Worm (Caenorhabditis elegans) whole organism, late embryonic: Measurements from ENCODE around the gene F28C1.1.

ENCODE experiments used
- T23F11.4 ChIP-seq: fragments of 200-800 bp; sonication (Bioruptor generic); optimal IDR thresholded peaks from 2 replicates; lab custom pipeline; 2018; ENCODE audit warnings: mild to moderate bottlenecking, missing genetic modification characterization, missing compliant biosample characterization
- Y22D7AL.16 ChIP-seq: sonication (generic microtip); optimal IDR thresholded peaks from 2 replicates; lab custom pipeline; 2016; ENCODE audit warnings: missing genetic modification characterization, missing compliant biosample characterization
- ceh-30 ChIP-seq: fragments of 150-350 bp; optimal IDR thresholded peaks from 2 replicates; lab custom pipeline; 2014; ENCODE audit warnings: missing biosample characterization, missing genetic modification characterization
- ceh-31 ChIP-seq: sonication (generic microtip); optimal IDR thresholded peaks from 2 replicates; lab custom pipeline; 2016; ENCODE audit warnings: missing genetic modification characterization, missing compliant biosample characterization
- ceh-45 ChIP-seq: fragments of 200-800 bp; sonication (Bioruptor generic); IDR thresholded peaks from 2 replicates; pipeline ENCODE4 v1.3.6; 2022; ENCODE audit warnings: missing genetic modification reagents, missing genetic modification characterization, missing compliant biosample characterization
- ceh-6 ChIP-seq: fragments of 200-800 bp; sonication (Bioruptor generic); optimal IDR thresholded peaks from 2 replicates; lab custom pipeline; 2018; ENCODE audit warnings: mild to moderate bottlenecking, missing genetic modification characterization, missing compliant biosample characterization
- dmd-4 ChIP-seq: sonication (generic microtip); optimal IDR thresholded peaks from 2 replicates; lab custom pipeline; 2016; ENCODE audit warnings: borderline replicate concordance, missing genetic modification characterization, missing compliant biosample characterization
- dve-1 ChIP-seq: sonication (generic microtip); optimal IDR thresholded peaks from 2 replicates; lab custom pipeline; 2017; ENCODE audit warnings: antibody characterized with exemption, mild to moderate bottlenecking, missing genetic modification characterization, missing compliant biosample characterization
- elt-2 ChIP-seq: sonication (generic microtip); optimal IDR thresholded peaks from 2 replicates; lab custom pipeline; 2016; ENCODE audit warnings: missing genetic modification reagents, missing genetic modification characterization, missing compliant biosample characterization
- eyg-1 ChIP-seq: sonication (generic microtip); optimal IDR thresholded peaks from 2 replicates; lab custom pipeline; 2016; ENCODE audit warnings: missing genotype, missing genetic modification characterization, missing compliant biosample characterization
- fax-1 ChIP-seq: sonication (generic microtip); optimal IDR thresholded peaks from 2 replicates; lab custom pipeline; 2016; ENCODE audit warnings: missing genotype, missing genetic modification characterization, missing compliant biosample characterization
- fkh-10 ChIP-seq: fragments of 150-350 bp; optimal IDR thresholded peaks from 2 replicates; lab custom pipeline; 2014; ENCODE audit warnings: missing biosample characterization, missing genetic modification reagents, missing genetic modification characterization
- gmeb-2 ChIP-seq: sonication (generic microtip); optimal IDR thresholded peaks from 2 replicates; lab custom pipeline; 2016; ENCODE audit warnings: missing genetic modification characterization, inconsistent platforms, missing compliant biosample characterization
- lim-6 ChIP-seq: sonication (generic microtip); optimal IDR thresholded peaks from 2 replicates; lab custom pipeline; 2016; ENCODE audit warnings: missing genetic modification characterization, missing compliant biosample characterization
- madf-2 ChIP-seq: sonication (generic microtip); optimal IDR thresholded peaks from 2 replicates; lab custom pipeline; 2017; ENCODE audit warnings: missing genetic modification characterization, missing compliant biosample characterization
- mec-3 ChIP-seq: sonication (generic microtip); optimal IDR thresholded peaks from 2 replicates; lab custom pipeline; 2016; ENCODE audit warnings: borderline replicate concordance, missing genetic modification characterization, missing compliant biosample characterization
- nhr-232 ChIP-seq: sonication (generic microtip); optimal IDR thresholded peaks from 2 replicates; lab custom pipeline; 2016; ENCODE audit warnings: missing genetic modification characterization, missing compliant biosample characterization
- npax-4 ChIP-seq: sonication (generic microtip); optimal IDR thresholded peaks from 2 replicates; lab custom pipeline; 2016; ENCODE audit warnings: missing genetic modification characterization, missing compliant biosample characterization
- pat-9 ChIP-seq: fragments of 200-800 bp; sonication (Bioruptor generic); optimal IDR thresholded peaks from 2 replicates; lab custom pipeline; 2018; ENCODE audit warnings: mild to moderate bottlenecking, missing genetic modification characterization, moderate library complexity, missing compliant biosample characterization
- pax-1 ChIP-seq: fragments of 150-350 bp; optimal IDR thresholded peaks from 2 replicates; lab custom pipeline; 2014; ENCODE audit warnings: missing biosample characterization, missing genetic modification characterization
- pqm-1 ChIP-seq: sonication (generic microtip); optimal IDR thresholded peaks from 2 replicates; lab custom pipeline; 2016; ENCODE audit warnings: missing genetic modification characterization, missing compliant biosample characterization
- pros-1 ChIP-seq: fragments of 150-350 bp; optimal IDR thresholded peaks from 2 replicates; lab custom pipeline; 2014; ENCODE audit warnings: missing biosample characterization, missing genetic modification reagents, missing genetic modification characterization
- rnt-1 ChIP-seq: sonication (generic microtip); optimal IDR thresholded peaks from 2 replicates; lab custom pipeline; 2016; ENCODE audit warnings: missing genetic modification characterization, missing compliant biosample characterization
- sox-4 ChIP-seq: sonication (generic microtip); optimal IDR thresholded peaks from 2 replicates; lab custom pipeline; 2017; ENCODE audit warnings: mild to moderate bottlenecking, missing genetic modification characterization, inconsistent platforms, missing compliant biosample characterization
- syd-9 ChIP-seq: sonication (generic microtip); optimal IDR thresholded peaks from 2 replicates; lab custom pipeline; 2016; ENCODE audit warnings: mild to moderate bottlenecking, missing genetic modification characterization, moderate library complexity, missing compliant biosample characterization
- tbx-2 ChIP-seq: sonication (generic microtip); optimal IDR thresholded peaks from 2 replicates; lab custom pipeline; 2016; ENCODE audit warnings: missing genetic modification characterization, missing compliant biosample characterization
- tbx-7 ChIP-seq: sonication (generic microtip); optimal IDR thresholded peaks from 2 replicates; lab custom pipeline; 2016; ENCODE audit warnings: missing genotype, missing genetic modification characterization, missing compliant biosample characterization
- ttx-3 ChIP-seq: sonication (generic microtip); optimal IDR thresholded peaks from 2 replicates; lab custom pipeline; 2016; ENCODE audit warnings: missing genetic modification reagents, missing genetic modification characterization, missing compliant biosample characterization
- unc-42 ChIP-seq: sonication (generic microtip); optimal IDR thresholded peaks from 2 replicates; lab custom pipeline; 2016; ENCODE audit warnings: missing genotype, missing genetic modification characterization, missing compliant biosample characterization
- unc-86 ChIP-seq: sonication (generic microtip); optimal IDR thresholded peaks from 2 replicates; lab custom pipeline; 2016; ENCODE audit warnings: missing genetic modification characterization, missing compliant biosample characterization
- zip-5 ChIP-seq: sonication (generic microtip); optimal IDR thresholded peaks from 2 replicates; lab custom pipeline; 2016; ENCODE audit warnings: missing genetic modification characterization, missing compliant biosample characterization

The F28C1.1 gene

ce11 chrV:12450441-12450840 is at the start of gene F28C1.1:
TSS of gene F28C1.1 (plus strand) at chrV:12450805.
- TF ChIP-seq elt-2 (tag; lab: Kevin White, UChicago): peak; percentile 11
- TF ChIP-seq unc-42: no peak

- TF ChIP-seq npax-4 (tag; lab: Kevin White, UChicago) (no peak), nhr-232 (tag; lab: Kevin White, UChicago) (no peak), unc-86 (tag; lab: Kevin White, UChicago) (no peak), syd-9 (tag; lab: Kevin White, UChicago) (no peak), unc-42 (no peak), tbx-2 (tag; lab: Kevin White, UChicago) (no peak)
These were observed 49.2 kb upstream of the F28C1.1 start, which contains the start of gene K01D12.7 for ce11 chrV:12401383-12401782. TSS of gene K01D12.7 (minus strand) at chrV:12401483.

- TF ChIP-seq T23F11.4 (GFP tag; lab: Kevin White, UChicago): no peak
- no peak for TF ChIP-seq pros-1 (tag; lab: Kevin White, UChicago)
- TF ChIP-seq madf-2 (tag; lab: Kevin White, UChicago): no peak
- no peak for TF ChIP-seq Y22D7AL.16 (tag; lab: Kevin White, UChicago)
- no peak for TF ChIP-seq nhr-232 (tag; lab: Kevin White, UChicago)
- no peak for TF ChIP-seq mec-3 (tag; lab: Kevin White, UChicago)
- no peak for TF ChIP-seq ttx-3 (tag; lab: Kevin White, UChicago)
- no peak for TF ChIP-seq fkh-10 (GFP tag; lab: Kevin White, UChicago)
- TF ChIP-seq zip-5 (tag; lab: Kevin White, UChicago): no peak
- TF ChIP-seq ceh-30 (tag; lab: Kevin White, UChicago): no peak
These were observed 48.2 kb upstream of the F28C1.1 start, which contains the start of gene K01D12.8 for ce11 chrV:12402355-12402754. TSS of gene K01D12.8 (plus strand) at chrV:12402655.

- TF ChIP-seq zip-5 (tag; lab: Kevin White, UChicago): no peak
These were observed 46.1 kb upstream of the F28C1.1 start, which contains the start of gene K01D12.9 for ce11 chrV:12404544-12404943. TSS of gene K01D12.9 (minus strand) at chrV:12404644.

ce11 chrV:12405929-12406328 is 44.7 kb upstream of the F28C1.1 start, which contains the start of gene K01D12.10:
TSS of gene K01D12.10 (plus strand) at chrV:12406229.
- TF ChIP-seq fkh-10 (GFP tag; lab: Kevin White, UChicago): no peak
- TF ChIP-seq fax-1 (tag; lab: Kevin White, UChicago): no peak
- TF ChIP-seq pat-9 (tag; lab: Kevin White, UChicago): no peak
- no peak for TF ChIP-seq pax-1
- no peak for TF ChIP-seq ceh-31 (tag; lab: Kevin White, UChicago)
- no peak for TF ChIP-seq tbx-7 (tag; lab: Kevin White, UChicago)
- TF ChIP-seq lim-6 (tag; lab: Kevin White, UChicago): no peak
- no peak for TF ChIP-seq sox-4
- no peak for TF ChIP-seq unc-42
- TF ChIP-seq pqm-1 (tag; lab: Kevin White, UChicago): no peak

ce11 chrV:12406514-12406913 is 44.1 kb upstream of the F28C1.1 start:
- TF ChIP-seq eyg-1: no peak
- TF ChIP-seq zip-5 (tag; lab: Kevin White, UChicago): no peak
- no peak for TF ChIP-seq fkh-10 (GFP tag; lab: Kevin White, UChicago)
- TF ChIP-seq lim-6 (tag; lab: Kevin White, UChicago): no peak
- TF ChIP-seq sox-4: no peak
- no peak for TF ChIP-seq ceh-30 (tag; lab: Kevin White, UChicago)
- TF ChIP-seq npax-4 (tag; lab: Kevin White, UChicago): no peak
- TF ChIP-seq ceh-45: no peak
- TF ChIP-seq pqm-1 (tag; lab: Kevin White, UChicago): no peak
- TF ChIP-seq dve-1 (tag; lab: Kevin White, UChicago): no peak
- TF ChIP-seq ceh-6 (GFP tag; lab: Kevin White, UChicago): no peak
- no peak for TF ChIP-seq rnt-1
- no peak for TF ChIP-seq gmeb-2
- TF ChIP-seq dmd-4 (tag; lab: Kevin White, UChicago): no peak
- TF ChIP-seq, all 69 proteins: peak for 0
